Worm (Caenorhabditis elegans) whole organism, late embryonic: ENCODE data around the gene srab-17.

Experiments used
- C08G9.2 ChIP-seq: sonication (generic microtip); optimal IDR thresholded peaks from 2 replicates; lab custom pipeline; 2016; ENCODE audit warnings: mild to moderate bottlenecking, missing genetic modification characterization, moderate library complexity, missing compliant biosample characterization
- C38D4.7 ChIP-seq: fragments of 200-800 bp; sonication (Bioruptor generic); optimal IDR thresholded peaks from 2 replicates; lab custom pipeline; 2018; ENCODE audit warnings: mild to moderate bottlenecking, missing genetic modification characterization, moderate library complexity, missing compliant biosample characterization
- F13H6.1 ChIP-seq: sonication (generic microtip); optimal IDR thresholded peaks from 2 replicates; lab custom pipeline; 2016; ENCODE audit warnings: missing genetic modification characterization, missing compliant biosample characterization
- K09A11.1 ChIP-seq: sonication (generic microtip); optimal IDR thresholded peaks from 2 replicates; lab custom pipeline; 2017; ENCODE audit warnings: antibody characterized with exemption, mild to moderate bottlenecking, missing genetic modification characterization, missing compliant biosample characterization; ENCODE audit not compliant: insufficient read depth
- T23F11.4 ChIP-seq: fragments of 200-800 bp; sonication (Bioruptor generic); optimal IDR thresholded peaks from 2 replicates; lab custom pipeline; 2018; ENCODE audit warnings: mild to moderate bottlenecking, missing genetic modification characterization, missing compliant biosample characterization
- Y22D7AL.16 ChIP-seq: sonication (generic microtip); optimal IDR thresholded peaks from 2 replicates; lab custom pipeline; 2016; ENCODE audit warnings: missing genetic modification characterization, missing compliant biosample characterization
- ceh-14 ChIP-seq: sonication (generic microtip); optimal IDR thresholded peaks from 2 replicates; lab custom pipeline; 2016; ENCODE audit warnings: missing genotype, missing genetic modification characterization, missing compliant biosample characterization
- ceh-19 ChIP-seq: fragments of 200-800 bp; sonication (Bioruptor generic); optimal IDR thresholded peaks from 2 replicates; lab custom pipeline; 2018; ENCODE audit warnings: mild to moderate bottlenecking, missing genetic modification characterization, missing compliant biosample characterization
- ceh-2 ChIP-seq: sonication (generic microtip); optimal IDR thresholded peaks from 2 replicates; lab custom pipeline; 2016; ENCODE audit warnings: missing genotype, missing genetic modification characterization, missing compliant biosample characterization
- ceh-22 ChIP-seq: sonication (generic microtip); optimal IDR thresholded peaks from 2 replicates; lab custom pipeline; 2017; ENCODE audit warnings: missing biosample characterization, missing genetic modification characterization
- ceh-31 ChIP-seq: sonication (generic microtip); optimal IDR thresholded peaks from 2 replicates; lab custom pipeline; 2016; ENCODE audit warnings: missing genetic modification characterization, missing compliant biosample characterization
- ceh-34 ChIP-seq: sonication (generic microtip); optimal IDR thresholded peaks from 2 replicates; lab custom pipeline; 2016; ENCODE audit warnings: mild to moderate bottlenecking, missing genetic modification characterization, missing compliant biosample characterization
- ceh-45 ChIP-seq: fragments of 200-800 bp; sonication (Bioruptor generic); IDR thresholded peaks from 2 replicates; pipeline ENCODE4 v1.3.6; 2022; ENCODE audit warnings: missing genetic modification reagents, missing genetic modification characterization, missing compliant biosample characterization
- ceh-48 ChIP-seq: sonication (generic microtip); optimal IDR thresholded peaks from 2 replicates; lab custom pipeline; 2016; ENCODE audit warnings: missing genetic modification characterization, inconsistent platforms, missing compliant biosample characterization
- ceh-6 ChIP-seq: fragments of 200-800 bp; sonication (Bioruptor generic); optimal IDR thresholded peaks from 2 replicates; lab custom pipeline; 2018; ENCODE audit warnings: mild to moderate bottlenecking, missing genetic modification characterization, missing compliant biosample characterization
- che-1 ChIP-seq: sonication (generic microtip); optimal IDR thresholded peaks from 2 replicates; lab custom pipeline; 2016; ENCODE audit warnings: mild to moderate bottlenecking, missing genetic modification characterization, missing compliant biosample characterization
- elt-2 ChIP-seq: sonication (generic microtip); optimal IDR thresholded peaks from 2 replicates; lab custom pipeline; 2016; ENCODE audit warnings: missing genetic modification reagents, missing genetic modification characterization, missing compliant biosample characterization
- ets-4 ChIP-seq: sonication (generic microtip); optimal IDR thresholded peaks from 2 replicates; lab custom pipeline; 2016; ENCODE audit warnings: missing genetic modification characterization, missing compliant biosample characterization
- eyg-1 ChIP-seq: sonication (generic microtip); optimal IDR thresholded peaks from 2 replicates; lab custom pipeline; 2016; ENCODE audit warnings: missing genotype, missing genetic modification characterization, missing compliant biosample characterization
- fkh-6 ChIP-seq: sonication (generic microtip); optimal IDR thresholded peaks from 2 replicates; lab custom pipeline; 2016; ENCODE audit warnings: missing genetic modification characterization, missing compliant biosample characterization
- gmeb-2 ChIP-seq: sonication (generic microtip); optimal IDR thresholded peaks from 2 replicates; lab custom pipeline; 2016; ENCODE audit warnings: missing genetic modification characterization, inconsistent platforms, missing compliant biosample characterization
- hlh-13 ChIP-seq: fragments of 200-800 bp; sonication (Bioruptor generic); optimal IDR thresholded peaks from 2 replicates; lab custom pipeline; 2018; ENCODE audit warnings: mild to moderate bottlenecking, missing genetic modification characterization, missing compliant biosample characterization
- hlh-6 ChIP-seq: sonication (generic microtip); optimal IDR thresholded peaks from 2 replicates; lab custom pipeline; 2016; ENCODE audit warnings: missing genotype, missing genetic modification characterization, missing compliant biosample characterization
- hlh-8 ChIP-seq: sonication (generic microtip); optimal IDR thresholded peaks from 2 replicates; lab custom pipeline; 2016; ENCODE audit warnings: missing genotype, missing genetic modification characterization, missing compliant biosample characterization
- mec-3 ChIP-seq: sonication (generic microtip); optimal IDR thresholded peaks from 2 replicates; lab custom pipeline; 2016; ENCODE audit warnings: borderline replicate concordance, missing genetic modification characterization, missing compliant biosample characterization
- nhr-11 ChIP-seq: fragments of 150-350 bp; optimal IDR thresholded peaks from 2 replicates; lab custom pipeline; 2014; ENCODE audit warnings: missing biosample characterization, missing genetic modification characterization
- npax-4 ChIP-seq: sonication (generic microtip); optimal IDR thresholded peaks from 2 replicates; lab custom pipeline; 2016; ENCODE audit warnings: missing genetic modification characterization, missing compliant biosample characterization
- odd-2 ChIP-seq: sonication (generic microtip); optimal IDR thresholded peaks from 2 replicates; lab custom pipeline; 2017; ENCODE audit warnings: antibody characterized with exemption, mild to moderate bottlenecking, missing genetic modification characterization, missing compliant biosample characterization
- pha-4 ChIP-seq: fragments of 150-350 bp; optimal IDR thresholded peaks from 2 replicates; lab custom pipeline; 2018; ENCODE audit warnings: missing biosample characterization, missing genetic modification reagents, missing genetic modification characterization
- ref-2 ChIP-seq: sonication (generic microtip); optimal IDR thresholded peaks from 2 replicates; lab custom pipeline; 2016; ENCODE audit warnings: missing genetic modification characterization, missing compliant biosample characterization
- rnt-1 ChIP-seq: sonication (generic microtip); optimal IDR thresholded peaks from 2 replicates; lab custom pipeline; 2016; ENCODE audit warnings: missing genetic modification characterization, missing compliant biosample characterization
- sdc-2 ChIP-seq: sonication (generic microtip); optimal IDR thresholded peaks from 2 replicates; lab custom pipeline; 2016; ENCODE audit warnings: missing genotype, missing genetic modification characterization, missing compliant biosample characterization
- sox-4 ChIP-seq: sonication (generic microtip); optimal IDR thresholded peaks from 2 replicates; lab custom pipeline; 2017; ENCODE audit warnings: mild to moderate bottlenecking, missing genetic modification characterization, inconsistent platforms, missing compliant biosample characterization
- syd-9 ChIP-seq: sonication (generic microtip); optimal IDR thresholded peaks from 2 replicates; lab custom pipeline; 2016; ENCODE audit warnings: mild to moderate bottlenecking, missing genetic modification characterization, moderate library complexity, missing compliant biosample characterization
- tbx-2 ChIP-seq: sonication (generic microtip); optimal IDR thresholded peaks from 2 replicates; lab custom pipeline; 2016; ENCODE audit warnings: missing genetic modification characterization, missing compliant biosample characterization
- tbx-7 ChIP-seq: sonication (generic microtip); optimal IDR thresholded peaks from 2 replicates; lab custom pipeline; 2016; ENCODE audit warnings: missing genotype, missing genetic modification characterization, missing compliant biosample characterization
- ttx-3 ChIP-seq: sonication (generic microtip); optimal IDR thresholded peaks from 2 replicates; lab custom pipeline; 2016; ENCODE audit warnings: missing genetic modification reagents, missing genetic modification characterization, missing compliant biosample characterization
- unc-3 ChIP-seq, 2 experiments: fragments of 200-800 bp in 1 of 2; sonication (Bioruptor generic) in 1 of 2; sonication (generic microtip) in 1 of 2; conservative IDR thresholded peaks in 1 of 2; optimal IDR thresholded peaks in 1 of 2; 2 replicates each; pipeline versions ENCODE4 v1.3.6 to Lab custom; 2016 to 2022; ENCODE audit warnings: missing compliant biosample characterization in 2 of 2, missing genetic modification characterization in 2 of 2, missing genetic modification reagents in 1 of 2
- unc-42 ChIP-seq: sonication (generic microtip); optimal IDR thresholded peaks from 2 replicates; lab custom pipeline; 2016; ENCODE audit warnings: missing genotype, missing genetic modification characterization, missing compliant biosample characterization
- unc-55 ChIP-seq: sonication (generic microtip); optimal IDR thresholded peaks from 2 replicates; lab custom pipeline; 2017; ENCODE audit warnings: missing biosample characterization, missing genetic modification reagents, missing genetic modification characterization
- unc-86 ChIP-seq: sonication (generic microtip); optimal IDR thresholded peaks from 2 replicates; lab custom pipeline; 2016; ENCODE audit warnings: missing genetic modification characterization, missing compliant biosample characterization

Gene srab-17

DNA sequence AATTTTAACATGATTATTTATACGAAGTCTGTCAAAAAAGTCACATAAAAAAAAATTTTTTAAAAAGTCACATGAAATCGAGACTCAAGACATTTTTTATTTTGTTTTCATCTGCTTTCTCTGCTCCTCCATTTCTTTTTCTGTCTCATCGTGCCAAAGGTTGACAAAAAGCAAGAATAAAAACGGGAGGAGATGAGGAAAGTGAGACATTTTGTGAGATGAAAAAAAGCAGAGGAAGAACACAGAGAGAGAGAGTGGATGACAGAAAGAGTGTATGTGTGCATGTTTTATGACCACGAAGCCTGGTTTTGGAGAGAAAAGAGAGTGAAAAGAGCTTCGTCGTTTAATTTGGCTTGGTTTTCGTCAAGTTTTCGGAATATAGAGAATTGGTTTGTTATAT is 14.4 kb downstream of the srab-17 start:
- TF ChIP-seq ceh-45 (GFP tag; lab: Robert Waterston, UW) (no peak), sox-4 (tag; lab: Kevin White, UChicago) (no peak), ceh-14 (tag; lab: Kevin White, UChicago) (no peak), tbx-7 (no peak), ceh-34 (no peak), elt-2 (tag; lab: Kevin White, UChicago) (no peak), ceh-6 (GFP tag; lab: Kevin White, UChicago) (no peak)

ce11 chrV:9848576-9848975 is 19.6 kb downstream of the srab-17 start:
- TF ChIP-seq K09A11.1 (tag; lab: Kevin White, UChicago) (no peak), che-1 (tag; lab: Kevin White, UChicago) (no peak), unc-55 (no peak), eyg-1 (tag; lab: Kevin White, UChicago) (no peak), ceh-2 (tag; lab: Kevin White, UChicago) (no peak), mec-3 (tag; lab: Kevin White, UChicago) (no peak), tbx-2 (no peak), ceh-6 (GFP tag; lab: Kevin White, UChicago) (no peak), gmeb-2 (tag; lab: Kevin White, UChicago) (no peak), ceh-22 (tag; lab: Kevin White, UChicago) (no peak), ceh-31 (tag; lab: Kevin White, UChicago) (no peak), unc-42 (tag; lab: Kevin White, UChicago) (no peak), unc-3 (GFP tag; conservative IDR thresholded peaks at IDR 0.05; lab: Robert Waterston, UW) (no peak), unc-3 (tag; optimal IDR thresholded peaks at IDR 0.05; lab: Kevin White, UChicago) (no peak), pha-4 (no peak), ets-4 (tag; lab: Kevin White, UChicago) (no peak), hlh-13 (no peak)

- TF ChIP-seq ceh-34 = no peak
- no peak for TF ChIP-seq ref-2 (tag; lab: Kevin White, UChicago)
- no peak for TF ChIP-seq ceh-48 (tag; lab: Kevin White, UChicago)
- TF ChIP-seq sox-4 (tag; lab: Kevin White, UChicago) = no peak
- no peak for TF ChIP-seq gmeb-2 (tag; lab: Kevin White, UChicago)
- no peak for TF ChIP-seq npax-4 (tag; lab: Kevin White, UChicago)
- TF ChIP-seq Y22D7AL.16 (tag; lab: Kevin White, UChicago) = no peak
Observed at ce11 chrV:9843376-9843916, 24.8 kb downstream of the srab-17 start, which contains the start of gene sru-8. sru-8 (plus strand) TSS chrV:9843866.

DNA sequence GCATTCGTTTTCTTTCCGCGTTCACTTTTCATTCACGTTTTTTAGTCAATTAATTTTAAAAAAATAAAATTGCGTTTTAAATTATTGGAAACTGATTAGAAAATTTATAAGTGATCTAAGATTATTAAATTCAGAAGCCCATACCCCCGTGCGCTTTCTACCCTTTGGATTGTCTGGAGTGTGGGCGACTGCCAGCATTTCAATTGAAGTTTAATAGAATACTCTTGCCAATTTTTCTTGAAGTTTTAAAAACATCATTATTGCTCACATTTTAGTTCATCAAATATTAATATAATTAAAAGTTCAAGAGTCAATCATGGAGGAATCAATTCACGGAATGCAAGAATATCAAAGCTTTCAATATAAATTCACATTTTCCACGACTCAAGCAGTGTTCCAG is 26.8 kb downstream of the srab-17 start, which contains the start of gene sru-36:
TSS of gene sru-36 (plus strand) at position 301 of the 400 bp plus-strand sequence.
- TF ChIP-seq unc-86 (tag; lab: Kevin White, UChicago) = no peak
- TF ChIP-seq T23F11.4 = no peak
- TF ChIP-seq tbx-7 = no peak
- no peak for TF ChIP-seq F13H6.1
- TF ChIP-seq odd-2 (tag; lab: Kevin White, UChicago) = no peak
- TF ChIP-seq pha-4 = no peak
- no peak for TF ChIP-seq K09A11.1 (tag; lab: Kevin White, UChicago)
- no peak for TF ChIP-seq ttx-3 (tag; lab: Kevin White, UChicago)

DNA sequence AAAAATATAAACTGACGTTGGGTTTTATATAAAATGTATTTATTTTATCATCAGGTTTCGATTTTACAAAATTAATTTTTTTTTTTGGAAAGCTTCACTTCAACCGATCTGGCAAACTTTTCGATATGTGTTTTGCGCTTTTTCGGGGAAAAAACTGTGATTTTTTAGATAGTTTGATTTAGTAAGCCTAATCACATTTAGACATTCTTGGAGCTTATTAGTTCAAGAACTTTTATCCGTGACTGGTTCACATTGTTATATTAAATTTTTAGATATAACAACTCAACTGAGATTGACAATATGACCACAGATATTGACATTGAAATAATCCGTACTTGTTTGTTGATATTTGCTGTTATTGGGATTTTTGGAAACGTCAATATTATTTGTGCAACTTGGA is 30.5 kb downstream of the srab-17 start, which contains the start of gene srsx-21:
TSS of gene srsx-21 (plus strand) at position 301 of the 400 bp plus-strand sequence.
- TF ChIP-seq sdc-2 (tag; lab: Kevin White, UChicago) = no peak
- no peak for TF ChIP-seq rnt-1 (tag; lab: Kevin White, UChicago)
- no peak for TF ChIP-seq ceh-31 (tag; lab: Kevin White, UChicago)
- TF ChIP-seq C38D4.7 (GFP tag; lab: Kevin White, UChicago) = no peak
- TF ChIP-seq nhr-11 (tag; lab: Kevin White, UChicago) = no peak
- TF ChIP-seq tbx-7 = no peak
- no peak for TF ChIP-seq hlh-6 (tag; lab: Kevin White, UChicago)
- no peak for TF ChIP-seq C08G9.2 (tag; lab: Kevin White, UChicago)
- no peak for TF ChIP-seq ceh-2 (tag; lab: Kevin White, UChicago)
- TF ChIP-seq hlh-8 (tag; lab: Kevin White, UChicago) = no peak
- no peak for TF ChIP-seq ets-4 (tag; lab: Kevin White, UChicago)
- no peak for TF ChIP-seq syd-9
- TF ChIP-seq hlh-13 = no peak
- no peak for TF ChIP-seq ceh-14 (tag; lab: Kevin White, UChicago)
- TF ChIP-seq fkh-6 = no peak
- TF ChIP-seq ceh-6 (GFP tag; lab: Kevin White, UChicago) = no peak
- TF ChIP-seq mec-3 (tag; lab: Kevin White, UChicago) = no peak
- no peak for TF ChIP-seq ceh-19 (GFP tag; lab: Kevin White, UChicago)
